Worm (Caenorhabditis elegans) whole organism, L4 larva: ENCODE data around the gene C33D9.6.

Experiments
- F44E2.7 ChIP-seq: fragments of 200-800 bp; sonication (Bioruptor generic); IDR thresholded peaks from 2 replicates; pipeline ENCODE4 v2.1.2; 2022; ENCODE audit warnings: missing genetic modification characterization, missing compliant biosample characterization
- R02D3.7 ChIP-seq: fragments of 150-350 bp; sonication (generic microtip); optimal IDR thresholded peaks from 3 replicates; lab custom pipeline; 2014; ENCODE audit warnings: missing biosample characterization, missing genetic modification characterization
- T20F7.1 ChIP-seq: fragments of 200-800 bp; sonication (Bioruptor generic); optimal IDR thresholded peaks from 2 replicates; lab custom pipeline; 2018; ENCODE audit warnings: mild to moderate bottlenecking, missing genetic modification characterization, missing compliant biosample characterization
- Y105C5A.15 ChIP-seq: fragments of 200-800 bp; sonication (Bioruptor generic); IDR thresholded peaks from 2 replicates; pipeline ENCODE4 v1.3.6; 2022; ENCODE audit warnings: missing genetic modification characterization, missing compliant biosample characterization
- Y48G9A.11 ChIP-seq: fragments of 200-800 bp; sonication (Bioruptor generic); IDR thresholded peaks from 2 replicates; pipeline ENCODE4 v1.3.6; 2022; ENCODE audit warnings: missing genetic modification reagents, missing genetic modification characterization, missing compliant biosample characterization
- ZK337.2 ChIP-seq: fragments of 200-800 bp; sonication (Bioruptor generic); IDR thresholded peaks from 2 replicates; pipeline ENCODE4 v1.3.6; 2022; ENCODE audit warnings: missing genetic modification reagents, missing genetic modification characterization, missing compliant biosample characterization
- ZK546.5 ChIP-seq, 2 experiments: sonication (generic microtip); optimal IDR thresholded peaks; 2 replicates each; lab custom pipeline; 2017; ENCODE audit warnings: missing biosample characterization in 2 of 2, missing genetic modification characterization in 2 of 2
- arid-1 ChIP-seq: fragments of 200-800 bp; sonication (Bioruptor generic); conservative IDR thresholded peaks from 2 replicates; pipeline ENCODE4 v1.3.6; 2022; ENCODE audit warnings: missing genetic modification reagents, missing genetic modification characterization, missing compliant biosample characterization
- ceh-20 ChIP-seq: fragments of 200-800 bp; sonication (Bioruptor generic); IDR thresholded peaks from 2 replicates; pipeline ENCODE4 v1.3.6; 2022; ENCODE audit warnings: missing genetic modification reagents, missing genetic modification characterization, missing compliant biosample characterization
- ceh-32 ChIP-seq: sonication (generic microtip); optimal IDR thresholded peaks from 2 replicates; lab custom pipeline; 2016; ENCODE audit warnings: mild to moderate bottlenecking, missing genetic modification characterization, missing compliant biosample characterization; ENCODE audit not compliant: poor library complexity
- ceh-44 ChIP-seq: fragments of 200-800 bp; sonication (Bioruptor generic); IDR thresholded peaks from 2 replicates; pipeline ENCODE4 v1.3.6; 2022; ENCODE audit warnings: missing genetic modification reagents, missing genetic modification characterization, missing compliant biosample characterization
- ceh-62 ChIP-seq: sonication (generic microtip); optimal IDR thresholded peaks from 2 replicates; lab custom pipeline; 2017; ENCODE audit warnings: missing biosample characterization, missing genetic modification characterization
- ceh-82 ChIP-seq: sonication (generic microtip); optimal IDR thresholded peaks from 2 replicates; lab custom pipeline; 2017; ENCODE audit warnings: missing biosample characterization, missing genetic modification characterization
- ctbp-1 ChIP-seq: fragments of 200-800 bp; sonication (Bioruptor generic); IDR thresholded peaks from 2 replicates; pipeline ENCODE4 v1.3.6; 2022; ENCODE audit warnings: missing genetic modification reagents, missing genetic modification characterization, missing compliant biosample characterization
- daf-16 ChIP-seq, 3 experiments: sonication (generic microtip); optimal IDR thresholded peaks; 2 replicates each; lab custom pipeline; 2016 to 2017; ENCODE audit warnings: missing genetic modification characterization in 3 of 3, missing genetic modification reagents in 3 of 3, mild to moderate bottlenecking in 2 of 3, missing compliant biosample characterization in 2 of 3, missing biosample characterization in 1 of 3, moderate library complexity in 1 of 3
- daf-19 ChIP-seq: fragments of 200-800 bp; sonication (Bioruptor generic); conservative IDR thresholded peaks from 2 replicates; pipeline ENCODE4 v1.3.6; 2022; ENCODE audit warnings: missing genetic modification characterization, missing compliant biosample characterization
- daf-8 ChIP-seq: fragments of 200-800 bp; sonication (Bioruptor generic); IDR thresholded peaks from 2 replicates; pipeline ENCODE4 v1.3.6; 2022; ENCODE audit warnings: missing genetic modification characterization, missing compliant biosample characterization
- dpl-1 ChIP-seq: fragments of 150-350 bp; optimal IDR thresholded peaks from 2 replicates; lab custom pipeline; 2014; ENCODE audit warnings: missing biosample characterization, missing genetic modification reagents, missing genetic modification characterization
- dve-1 ChIP-seq: sonication (generic microtip); optimal IDR thresholded peaks from 2 replicates; lab custom pipeline; 2017; ENCODE audit warnings: antibody characterized with exemption, mild to moderate bottlenecking, missing genetic modification characterization, missing compliant biosample characterization; ENCODE audit not compliant: insufficient read depth
- egl-27 ChIP-seq: sonication (generic microtip); optimal IDR thresholded peaks from 3 replicates; lab custom pipeline; 2017; ENCODE audit warnings: missing biosample characterization, missing genetic modification reagents, missing genetic modification characterization
- fkh-10 ChIP-seq: fragments of 150-350 bp; optimal IDR thresholded peaks from 2 replicates; lab custom pipeline; 2014; ENCODE audit warnings: missing biosample characterization, missing genetic modification reagents, missing genetic modification characterization
- fos-1 ChIP-seq: fragments of 150-350 bp; optimal IDR thresholded peaks from 2 replicates; lab custom pipeline; 2014; ENCODE audit warnings: missing biosample characterization, missing genetic modification characterization
- hlh-11 ChIP-seq: fragments of 200-800 bp; sonication (Bioruptor generic); optimal IDR thresholded peaks from 2 replicates; lab custom pipeline; 2018; ENCODE audit warnings: mild to moderate bottlenecking, missing genetic modification characterization, missing compliant biosample characterization
- lin-1 ChIP-seq: fragments of 200-800 bp; sonication (Bioruptor generic); IDR thresholded peaks from 2 replicates; pipeline ENCODE4 v1.3.6; 2022; ENCODE audit warnings: missing genetic modification reagents, missing genetic modification characterization, missing compliant biosample characterization
- lin-29 ChIP-seq: fragments of 200-800 bp; sonication (Bioruptor generic); IDR thresholded peaks from 2 replicates; pipeline ENCODE4 v1.3.6; 2022; ENCODE audit warnings: missing genetic modification reagents, missing genetic modification characterization, missing compliant biosample characterization
- lsy-2 ChIP-seq, 2 experiments: fragments of 150-350 bp in 1 of 2; sonication (generic microtip) in 1 of 2; optimal IDR thresholded peaks; 2 replicates each; lab custom pipeline; 2014 to 2017; ENCODE audit warnings: missing biosample characterization in 2 of 2, missing genetic modification characterization in 2 of 2
- mes-2 ChIP-seq: sonication (generic microtip); optimal IDR thresholded peaks from 2 replicates; lab custom pipeline; 2016; ENCODE audit warnings: missing genotype, mild to moderate bottlenecking, missing genetic modification characterization, missing compliant biosample characterization; ENCODE audit not compliant: poor library complexity, severe bottlenecking
- mxl-3 ChIP-seq: fragments of 200-800 bp; sonication (Bioruptor generic); optimal IDR thresholded peaks from 2 replicates; lab custom pipeline; 2018; ENCODE audit warnings: mild to moderate bottlenecking, missing genetic modification characterization, missing compliant biosample characterization
- nhr-10 ChIP-seq: fragments of 150-350 bp; optimal IDR thresholded peaks from 2 replicates; lab custom pipeline; 2014; ENCODE audit warnings: missing biosample characterization, missing genetic modification characterization
- nhr-102 ChIP-seq: sonication (generic microtip); optimal IDR thresholded peaks from 2 replicates; lab custom pipeline; 2016; ENCODE audit warnings: mild to moderate bottlenecking, missing genetic modification characterization, moderate library complexity, missing compliant biosample characterization
- nhr-11 ChIP-seq: fragments of 150-350 bp; optimal IDR thresholded peaks from 2 replicates; lab custom pipeline; 2014; ENCODE audit warnings: missing biosample characterization, missing genetic modification characterization
- nhr-25 ChIP-seq: sonication (generic microtip); optimal IDR thresholded peaks from 2 replicates; lab custom pipeline; 2017; ENCODE audit warnings: missing genetic modification characterization, mild to moderate bottlenecking, missing compliant biosample characterization, antibody characterized with exemption, moderate library complexity, borderline replicate concordance; ENCODE audit not compliant: insufficient read depth
- nhr-28 ChIP-seq: fragments of 150-350 bp; optimal IDR thresholded peaks from 2 replicates; lab custom pipeline; 2014; ENCODE audit warnings: missing biosample characterization, missing genetic modification characterization
- nhr-48 ChIP-seq: sonication (generic microtip); optimal IDR thresholded peaks from 2 replicates; lab custom pipeline; 2016; ENCODE audit warnings: mild to moderate bottlenecking, missing genetic modification characterization, missing compliant biosample characterization
- nhr-76 ChIP-seq: fragments of 150-350 bp; optimal IDR thresholded peaks from 2 replicates; lab custom pipeline; 2014; ENCODE audit warnings: missing biosample characterization, missing genetic modification characterization
- nhr-77 ChIP-seq: fragments of 150-350 bp; optimal IDR thresholded peaks from 2 replicates; lab custom pipeline; 2014; ENCODE audit warnings: missing biosample characterization, missing genetic modification characterization
- pha-4 ChIP-seq, 2 experiments: fragments of 150-350 bp in 1 of 2; fragments of 200-800 bp in 1 of 2; sonication (Bioruptor generic) in 1 of 2; IDR thresholded peaks in 1 of 2; optimal IDR thresholded peaks in 1 of 2; 2 replicates each; pipeline versions ENCODE4 v1.3.6 to Lab custom; 2014 to 2022; ENCODE audit warnings: missing genetic modification characterization in 2 of 2, missing genetic modification reagents in 2 of 2, missing biosample characterization in 1 of 2, missing compliant biosample characterization in 1 of 2
- php-3 ChIP-seq: fragments of 200-800 bp; sonication (Bioruptor generic); IDR thresholded peaks from 2 replicates; pipeline ENCODE4 v1.3.6; 2022; ENCODE audit warnings: missing genetic modification reagents, missing genetic modification characterization, missing compliant biosample characterization
- rbr-2 ChIP-seq: sonication (generic microtip); optimal IDR thresholded peaks from 2 replicates; lab custom pipeline; 2016; ENCODE audit warnings: missing genotype, missing genetic modification characterization, missing compliant biosample characterization
- set-16 ChIP-seq: fragments of 200-800 bp; sonication (Bioruptor generic); IDR thresholded peaks from 2 replicates; pipeline ENCODE4 v1.3.6; 2022; ENCODE audit warnings: missing genetic modification reagents, missing genetic modification characterization, missing compliant biosample characterization
- skn-1 ChIP-seq: fragments of 150-350 bp; optimal IDR thresholded peaks from 2 replicates; lab custom pipeline; 2014; ENCODE audit warnings: missing biosample characterization, missing genetic modification characterization
- spr-1 ChIP-seq: sonication (generic microtip); optimal IDR thresholded peaks from 2 replicates; lab custom pipeline; 2016; ENCODE audit warnings: mild to moderate bottlenecking, missing genetic modification characterization, missing compliant biosample characterization
- spr-3 ChIP-seq: fragments of 200-800 bp; sonication (Bioruptor generic); optimal IDR thresholded peaks from 2 replicates; lab custom pipeline; 2018; ENCODE audit warnings: mild to moderate bottlenecking, missing genetic modification characterization, missing compliant biosample characterization
- unc-39 ChIP-seq: sonication (generic microtip); optimal IDR thresholded peaks from 2 replicates; lab custom pipeline; 2017; ENCODE audit warnings: missing biosample characterization, missing genetic modification characterization
- vab-7 ChIP-seq: fragments of 200-800 bp; sonication (Bioruptor generic); IDR thresholded peaks from 2 replicates; pipeline ENCODE4 v1.3.6; 2022; ENCODE audit warnings: missing genetic modification reagents, missing genetic modification characterization, missing compliant biosample characterization
- zfp-2 ChIP-seq: sonication (generic microtip); optimal IDR thresholded peaks from 2 replicates; lab custom pipeline; 2016; ENCODE audit warnings: mild to moderate bottlenecking, missing genetic modification characterization, missing compliant biosample characterization
- zip-11 ChIP-seq: fragments of 200-800 bp; sonication (Bioruptor generic); IDR thresholded peaks from 2 replicates; pipeline ENCODE4 v1.3.6; 2022; ENCODE audit warnings: missing genetic modification characterization, missing compliant biosample characterization
- ztf-7 ChIP-seq: fragments of 150-350 bp; optimal IDR thresholded peaks from 2 replicates; lab custom pipeline; 2014; ENCODE audit warnings: missing biosample characterization, missing genetic modification characterization

The C33D9.6 gene

DNA sequence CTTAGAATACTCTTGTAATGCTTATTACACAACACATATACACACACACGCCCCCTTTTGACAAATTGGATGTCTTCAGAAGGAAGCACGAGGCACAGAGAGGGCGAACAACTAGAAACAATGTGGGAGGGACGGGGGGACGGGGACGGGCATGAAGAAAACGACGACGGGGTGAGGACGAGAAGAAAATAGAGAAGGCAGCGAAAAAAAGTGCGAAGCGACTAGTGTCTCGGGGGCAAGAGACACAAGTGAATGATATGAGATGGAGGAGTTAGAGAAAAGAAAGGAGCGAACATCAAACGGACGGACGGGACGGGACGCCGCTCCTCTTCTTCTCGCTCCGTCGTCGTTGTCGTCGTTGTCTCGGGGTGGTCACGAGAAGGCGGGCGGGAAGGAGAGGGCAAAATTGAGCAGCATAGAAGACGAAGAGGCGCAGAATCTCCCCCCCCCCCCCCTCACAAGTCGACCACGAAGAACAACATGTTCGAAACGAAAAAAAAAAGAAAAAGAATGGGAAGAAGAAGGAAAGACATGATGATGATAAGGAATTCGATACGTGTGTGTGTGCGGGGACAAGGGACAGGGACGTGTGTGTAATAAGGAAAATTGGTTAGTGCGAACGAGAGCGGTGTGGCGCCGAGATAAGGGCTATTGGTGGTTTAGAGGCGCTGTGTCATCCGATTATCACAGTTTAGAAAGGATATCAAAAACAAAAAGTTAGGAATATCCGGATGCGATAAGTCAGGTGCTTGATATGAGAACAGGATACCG lies 17.1 kb upstream of the C33D9.6 start (continued):
- TF ChIP-seq ZK337.2 (no peak), dpl-1 (GFP tag; lab: Kevin White, UChicago) (no peak), lin-29 (GFP tag; lab: Robert Waterston, UW) (peak; percentile 37; the same call in 1 of the 2 replicates), ceh-20 (GFP tag; lab: Robert Waterston, UW) (peak; percentile 68), ZK546.5 (tag; optimal IDR thresholded peaks at IDR 0.05; lab: Kevin White, UChicago) (no peak), fos-1 (tag; lab: Kevin White, UChicago) (no peak), mxl-3 (GFP tag; lab: Kevin White, UChicago) (peak; percentile 93), R02D3.7 (tag; lab: Kevin White, UChicago) (no peak), unc-39 (tag; lab: Kevin White, UChicago) (no peak), nhr-25 (tag; lab: Kevin White, UChicago) (peak; percentile 85), fkh-10 (GFP tag; lab: Kevin White, UChicago) (peak; percentile 23), pha-4 (GFP tag; IDR thresholded peaks at IDR 0.05; lab: Robert Waterston, UW) (peak; percentile 79; the same call in 1 of the 2 replicates), pha-4 (tag; optimal IDR thresholded peaks at IDR 0.05; lab: Kevin White, UChicago) (no peak), F44E2.7 (GFP tag; lab: Robert Waterston, UW) (no peak), skn-1 (tag; lab: Kevin White, UChicago) (no peak), hlh-11 (tag; lab: Kevin White, UChicago) (peak; percentile 99), spr-3 (GFP tag; lab: Kevin White, UChicago) (peak; percentile 68), Y48G9A.11 (GFP tag; lab: Robert Waterston, UW) (no peak), Y105C5A.15 (no peak), nhr-102 (peak; percentile 66), rbr-2 (tag; lab: Kevin White, UChicago) (peak; percentile 86), php-3 (0 out of 2 replicates have a peak, but pooled peaks have one; percentile 51), T20F7.1 (GFP tag; lab: Kevin White, UChicago) (peak; percentile 86), egl-27 (no peak), dve-1 (tag; lab: Kevin White, UChicago) (peak; percentile 90), ztf-7 (no peak), arid-1 (GFP tag; lab: Robert Waterston, UW) (0 out of 2 replicates have a peak, but pooled peaks have one; percentile 18), nhr-76 (tag; lab: Kevin White, UChicago) (no peak), lsy-2 (tag; optimal IDR thresholded peaks at IDR 0.05; lab: Kevin White, UChicago) (peak; percentile 70 to 78), nhr-11 (peak; percentile 84), ctbp-1 (GFP tag; lab: Robert Waterston, UW) (peak; percentile 87), ceh-44 (GFP tag; lab: Robert Waterston, UW) (0 out of 2 replicates have a peak, but pooled peaks have one; percentile 31), ceh-62 (tag; lab: Kevin White, UChicago) (no peak), set-16 (GFP tag; lab: Robert Waterston, UW) (peak; percentile 100), zip-11 (GFP tag; lab: Robert Waterston, UW) (no peak), daf-19 (GFP tag; lab: Robert Waterston, UW) (no peak), nhr-77 (tag; lab: Kevin White, UChicago) (peak; percentile 93), ceh-32 (peak; percentile 15), nhr-10 (tag; lab: Kevin White, UChicago) (peak; percentile 88), ceh-82 (tag; lab: Kevin White, UChicago) (no peak), zfp-2 (tag; lab: Kevin White, UChicago) (no peak), nhr-48 (tag; lab: Kevin White, UChicago) (peak; percentile 83), daf-8 (GFP tag; lab: Robert Waterston, UW) (no peak), daf-16 (GFP tag; optimal IDR thresholded peaks at IDR 0.05; lab: Kevin White, UChicago) (peak; percentile 51 to 71), daf-16 (tag; optimal IDR thresholded peaks at IDR 0.05; lab: Kevin White, UChicago) (peak; percentile 62), vab-7 (peak; percentile 35; the same call in 1 of the 2 replicates), nhr-28 (peak; percentile 70), mes-2 (tag; lab: Kevin White, UChicago) (peak; percentile 57), lin-1 (GFP tag; lab: Robert Waterston, UW) (peak; percentile 50; the same call in 1 of the 2 replicates), spr-1 (tag; lab: Kevin White, UChicago) (peak; percentile 53)
